Worm (Caenorhabditis elegans) whole organism, L1 larva: ENCODE measurements around the gene nhr-235.

Experiments used
- C16A3.4 ChIP-seq: fragments of 150-350 bp; optimal IDR thresholded peaks from 2 replicates; lab custom pipeline; 2014; ENCODE audit warnings: missing biosample characterization, missing genetic modification characterization
- F16B12.6 ChIP-seq: fragments of 150-350 bp; optimal IDR thresholded peaks from 2 replicates; lab custom pipeline; 2014; ENCODE audit warnings: missing biosample characterization, missing genetic modification characterization
- alr-1 ChIP-seq: fragments of 200-800 bp; sonication (Bioruptor generic); optimal IDR thresholded peaks from 2 replicates; lab custom pipeline; 2018; ENCODE audit warnings: borderline replicate concordance, mild to moderate bottlenecking, missing genetic modification characterization, missing compliant biosample characterization
- aly-2 ChIP-seq: fragments of 150-350 bp; optimal IDR thresholded peaks from 2 replicates; lab custom pipeline; 2014; ENCODE audit warnings: missing biosample characterization, missing genetic modification characterization
- blmp-1 ChIP-seq: fragments of 150-350 bp; optimal IDR thresholded peaks from 2 replicates; lab custom pipeline; 2014; ENCODE audit warnings: missing biosample characterization, missing genetic modification characterization
- ceh-8 ChIP-seq: fragments of 200-800 bp; sonication (Bioruptor generic); optimal IDR thresholded peaks from 2 replicates; lab custom pipeline; 2018; ENCODE audit warnings: mild to moderate bottlenecking, missing genetic modification characterization, moderate library complexity, missing compliant biosample characterization
- ceh-82 ChIP-seq, 3 experiments: fragments of 150-350 bp in 1 of 3; sonication (generic microtip) in 2 of 3; optimal IDR thresholded peaks; 2 replicates each; lab custom pipeline; 2014 to 2017; ENCODE audit warnings: missing biosample characterization in 3 of 3, missing genetic modification characterization in 3 of 3
- efl-1 ChIP-seq, 4 experiments: fragments of 150-350 bp; optimal IDR thresholded peaks in 3 of 4; peaks in 1 of 4; 1 replicate in 1 of 4; 2 replicates in 3 of 4; lab custom pipeline; 2014; ENCODE audit warnings: missing biosample characterization in 2 of 4, missing genetic modification characterization in 2 of 4, missing genetic modification reagents in 2 of 4
- egl-13 ChIP-seq: sonication (generic microtip); optimal IDR thresholded peaks from 2 replicates; lab custom pipeline; 2016; ENCODE audit warnings: missing genotype, missing genetic modification reagents, missing genetic modification characterization, missing compliant biosample characterization
- egl-27 ChIP-seq, 2 experiments: fragments of 150-350 bp in 1 of 2; sonication (generic microtip); optimal IDR thresholded peaks; 3 replicates each; lab custom pipeline; 2017 to 2018; ENCODE audit warnings: missing biosample characterization in 2 of 2, missing genetic modification characterization in 2 of 2, missing genetic modification reagents in 2 of 2
- elt-2 ChIP-seq: sonication (generic microtip); optimal IDR thresholded peaks from 2 replicates; lab custom pipeline; 2016; ENCODE audit warnings: missing genetic modification characterization, mild to moderate bottlenecking, inconsistent platforms, missing compliant biosample characterization, missing genetic modification reagents
- elt-3 ChIP-seq, 6 experiments: fragments of 150-350 bp in 1 of 6; sonication (generic microtip); optimal IDR thresholded peaks; 2 replicates each; lab custom pipeline; 2017 to 2018; ENCODE audit warnings: missing biosample characterization in 6 of 6, missing genetic modification characterization in 6 of 6, inconsistent platforms in 1 of 6
- ets-5 ChIP-seq: fragments of 200-800 bp; sonication (Bioruptor generic); IDR thresholded peaks from 2 replicates; pipeline ENCODE4 v1.3.6; 2022; ENCODE audit warnings: missing genetic modification characterization, missing compliant biosample characterization
- fkh-10 ChIP-seq: sonication (generic microtip); optimal IDR thresholded peaks from 2 replicates; lab custom pipeline; 2017; ENCODE audit warnings: missing biosample characterization, missing genetic modification reagents, missing genetic modification characterization
- fkh-8 ChIP-seq: sonication (generic microtip); optimal IDR thresholded peaks from 2 replicates; lab custom pipeline; 2016; ENCODE audit warnings: mild to moderate bottlenecking, missing genetic modification characterization, missing compliant biosample characterization
- irx-1 ChIP-seq: sonication (generic microtip); optimal IDR thresholded peaks from 2 replicates; lab custom pipeline; 2016; ENCODE audit warnings: missing genetic modification characterization, missing compliant biosample characterization
- jun-1 ChIP-seq: fragments of 150-350 bp; optimal IDR thresholded peaks from 2 replicates; lab custom pipeline; 2014; ENCODE audit warnings: missing biosample characterization, missing genetic modification reagents, missing genetic modification characterization
- lin-15B ChIP-seq: fragments of 150-350 bp; sonication (generic microtip); optimal IDR thresholded peaks from 3 replicates; lab custom pipeline; 2014; ENCODE audit warnings: missing biosample characterization, missing genetic modification characterization
- lin-35 ChIP-seq, 2 experiments: fragments of 150-350 bp; optimal IDR thresholded peaks; 2 replicates each; lab custom pipeline; 2014; ENCODE audit warnings: missing biosample characterization in 2 of 2, missing genetic modification characterization in 2 of 2, missing genetic modification reagents in 2 of 2
- lin-39 ChIP-seq: fragments of 150-350 bp; optimal IDR thresholded peaks from 2 replicates; lab custom pipeline; 2014; ENCODE audit warnings: missing biosample characterization, missing genetic modification reagents, missing genetic modification characterization
- mab-9 ChIP-seq: fragments of 200-800 bp; sonication (Bioruptor generic); IDR thresholded peaks from 2 replicates; pipeline ENCODE4 v1.3.6; 2022; ENCODE audit warnings: missing genetic modification reagents, missing genetic modification characterization, missing compliant biosample characterization
- mdl-1 ChIP-seq, 2 experiments: fragments of 150-350 bp; optimal IDR thresholded peaks; 2 replicates each; lab custom pipeline; 2014 to 2017; ENCODE audit warnings: missing biosample characterization in 2 of 2, missing genetic modification characterization in 2 of 2, inconsistent platforms in 1 of 2
- mef-2 ChIP-seq: fragments of 150-350 bp; optimal IDR thresholded peaks from 2 replicates; lab custom pipeline; 2014; ENCODE audit warnings: missing biosample characterization, missing genetic modification characterization
- nhr-11 ChIP-seq: fragments of 150-350 bp; optimal IDR thresholded peaks from 2 replicates; lab custom pipeline; 2014; ENCODE audit warnings: missing biosample characterization, missing genetic modification characterization
- nhr-19 ChIP-seq: fragments of 200-800 bp; sonication (Bioruptor generic); conservative IDR thresholded peaks from 2 replicates; pipeline ENCODE4 v1.3.6; 2022; ENCODE audit warnings: missing genetic modification characterization, missing compliant biosample characterization
- nhr-20 ChIP-seq: sonication (generic microtip); optimal IDR thresholded peaks from 2 replicates; lab custom pipeline; 2016; ENCODE audit warnings: mild to moderate bottlenecking, missing genetic modification characterization, missing compliant biosample characterization
- nhr-76 ChIP-seq: sonication (generic microtip); optimal IDR thresholded peaks from 2 replicates; lab custom pipeline; 2017; ENCODE audit warnings: missing biosample characterization, missing genetic modification characterization
- nhr-84 ChIP-seq: sonication (generic microtip); optimal IDR thresholded peaks from 2 replicates; lab custom pipeline; 2017; ENCODE audit warnings: missing biosample characterization, missing genetic modification characterization
- nhr-85 ChIP-seq: sonication (generic microtip); peaks from one replicate; lab custom pipeline; 2016; ENCODE audit warnings: missing genetic modification characterization, inconsistent platforms, missing compliant biosample characterization
- pax-3 ChIP-seq: fragments of 200-800 bp; sonication (Bioruptor generic); optimal IDR thresholded peaks from 2 replicates; lab custom pipeline; 2018; ENCODE audit warnings: mild to moderate bottlenecking, missing genetic modification characterization, moderate library complexity, missing compliant biosample characterization
- rnt-1 ChIP-seq: sonication (generic microtip); optimal IDR thresholded peaks from 2 replicates; lab custom pipeline; 2016; ENCODE audit warnings: mild to moderate bottlenecking, missing genetic modification characterization, moderate library complexity, missing compliant biosample characterization
- snu-23 ChIP-seq: sonication (generic microtip); optimal IDR thresholded peaks from 2 replicates; lab custom pipeline; 2016; ENCODE audit warnings: missing genetic modification characterization, missing compliant biosample characterization
- sup-37 ChIP-seq: fragments of 200-800 bp; sonication (Bioruptor generic); optimal IDR thresholded peaks from 2 replicates; lab custom pipeline; 2018; ENCODE audit warnings: mild to moderate bottlenecking, missing genetic modification characterization, missing compliant biosample characterization
- unc-62 ChIP-seq: fragments of 150-350 bp; optimal IDR thresholded peaks from 2 replicates; lab custom pipeline; 2014; ENCODE audit warnings: missing biosample characterization, missing genetic modification reagents, missing genetic modification characterization
- zag-1 ChIP-seq: fragments of 150-350 bp; optimal IDR thresholded peaks from 2 replicates; lab custom pipeline; 2014; ENCODE audit warnings: missing biosample characterization, missing genetic modification characterization
- zip-4 ChIP-seq: fragments of 200-800 bp; sonication (Bioruptor generic); optimal IDR thresholded peaks from 2 replicates; lab custom pipeline; 2018; ENCODE audit warnings: mild to moderate bottlenecking, missing genetic modification characterization, moderate library complexity, missing compliant biosample characterization

The nhr-235 gene

DNA sequence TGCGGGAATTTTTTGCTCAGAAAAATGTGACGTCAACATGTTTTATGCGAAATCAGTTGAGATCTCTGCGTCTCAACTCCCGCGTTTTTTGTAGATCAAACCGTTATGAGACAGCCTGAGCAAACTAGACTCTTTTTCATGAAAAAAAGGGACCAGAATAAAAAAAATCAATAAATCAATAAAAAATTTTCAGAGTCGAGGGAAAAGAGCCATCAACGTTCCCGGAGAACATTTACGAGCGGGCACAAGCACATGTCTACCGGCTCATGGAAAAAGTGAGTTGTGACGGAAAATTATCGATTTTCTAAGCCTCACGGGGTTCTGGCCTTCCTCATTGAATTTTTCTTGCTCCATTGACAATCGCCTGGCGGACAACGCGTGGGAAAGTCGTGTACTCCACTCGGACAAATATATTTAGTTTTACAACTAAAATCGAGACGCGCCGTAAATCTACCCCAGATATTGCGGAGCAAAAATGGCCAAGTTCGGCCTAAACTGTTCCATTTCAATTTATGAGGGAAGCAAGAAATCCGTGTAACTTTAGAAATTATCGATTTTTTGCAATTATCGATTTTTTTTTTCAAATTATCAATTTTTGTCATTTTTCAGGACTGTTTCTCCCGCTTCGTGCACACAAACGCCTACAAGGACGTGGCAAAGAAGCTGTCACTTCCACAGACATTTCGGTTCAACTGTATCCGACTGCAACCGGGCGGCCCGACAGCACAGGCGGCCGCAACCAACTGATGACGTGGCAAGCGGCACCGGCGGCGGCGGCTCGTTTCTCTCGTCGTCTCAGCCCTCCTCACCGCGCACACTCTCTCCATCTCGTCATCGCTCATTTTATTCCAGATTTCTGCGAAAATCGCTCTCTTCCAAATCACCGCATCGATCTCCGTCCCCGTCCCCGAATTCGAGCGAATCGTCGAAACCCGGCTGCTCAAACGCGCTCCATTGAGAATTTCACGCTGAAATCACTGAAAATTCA lies 30.7 kb downstream of the nhr-235 start:
- peak; percentile 40; the same call in 1 of the 2 replicates for TF ChIP-seq mab-9 (GFP tag; lab: Robert Waterston, UW)
- no peak for TF ChIP-seq efl-1 (optimal IDR thresholded peaks at IDR 0.05; lab: Kevin White, UChicago)
- TF ChIP-seq efl-1 (GFP tag; optimal IDR thresholded peaks at IDR 0.05 in 1 of 2; lab: Kevin White, UChicago), result peak in 1 of 2 experiments; percentile 28
- no peak for TF ChIP-seq C16A3.4
- TF ChIP-seq, all 84 proteins: peak for 2

DNA sequence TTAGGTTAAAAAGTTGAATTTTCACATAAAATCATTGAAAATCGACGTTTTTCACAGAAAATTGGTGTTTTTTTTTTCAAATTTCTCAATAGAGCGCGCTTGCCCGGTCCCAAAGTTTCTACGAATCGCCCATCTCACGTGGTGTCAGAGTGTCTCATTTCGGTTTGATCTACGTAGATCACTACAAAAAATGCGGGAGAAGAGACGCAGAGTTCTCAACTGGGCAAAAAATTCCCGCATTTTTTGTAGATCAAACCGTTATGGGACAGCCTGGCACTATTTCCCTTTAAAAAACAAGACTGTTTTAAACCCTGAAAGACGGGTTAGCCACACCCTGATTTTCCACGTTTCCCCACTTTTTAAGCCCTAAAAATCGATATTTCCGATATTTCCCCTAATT lies 31.4 kb downstream of the nhr-235 start:
- peak; percentile 66 for TF ChIP-seq nhr-85 (tag; lab: Kevin White, UChicago)
- no peak for TF ChIP-seq zip-4 (GFP tag; lab: Kevin White, UChicago)
- no peak for TF ChIP-seq mab-9 (GFP tag; lab: Robert Waterston, UW)

ce11 chrII:12672512-12672911 lies 32.0 kb downstream of the nhr-235 start:
- TF ChIP-seq nhr-20, result no peak
- TF ChIP-seq efl-1 (optimal IDR thresholded peaks at IDR 0.05; lab: Kevin White, UChicago), result no peak
- TF ChIP-seq efl-1 (GFP tag; optimal IDR thresholded peaks at IDR 0.05 in 1 of 2; lab: Kevin White, UChicago), result peak in 1 of 2 experiments; percentile 27
- peak; percentile 4 for TF ChIP-seq fkh-8 (tag; lab: Kevin White, UChicago)
- 0 out of 2 replicates have a peak, but pooled peaks have one; percentile 4 for TF ChIP-seq nhr-19 (GFP tag; lab: Robert Waterston, UW)

ce11 chrII:12673311-12673710 lies 32.8 kb downstream of the nhr-235 start:
- TF ChIP-seq mef-2 (tag; lab: Kevin White, UChicago), result no peak
- TF ChIP-seq ceh-82 (tag; optimal IDR thresholded peaks at IDR 0.05; lab: Kevin White, UChicago), result no peak
- TF ChIP-seq ceh-8 (GFP tag; lab: Kevin White, UChicago), result no peak
- TF ChIP-seq nhr-76 (tag; lab: Kevin White, UChicago), result no peak
- no peak for TF ChIP-seq unc-62
- TF ChIP-seq mdl-1 (tag; optimal IDR thresholded peaks at IDR 0.05; lab: Kevin White, UChicago), result no peak
- no peak for TF ChIP-seq efl-1 (optimal IDR thresholded peaks at IDR 0.05; lab: Kevin White, UChicago)
- peak in 1 of 2 experiments; percentile 92 for TF ChIP-seq efl-1 (GFP tag; optimal IDR thresholded peaks at IDR 0.05 in 1 of 2; lab: Kevin White, UChicago)
- TF ChIP-seq sup-37 (GFP tag; lab: Kevin White, UChicago), result no peak
- TF ChIP-seq, all 84 proteins: peak for 1

- no peak for TF ChIP-seq egl-13 (tag; lab: Kevin White, UChicago)
- no peak for TF ChIP-seq lin-39 (tag; lab: Kevin White, UChicago)
- TF ChIP-seq F16B12.6, result no peak
- TF ChIP-seq unc-62, result no peak
- no peak for TF ChIP-seq snu-23 (GFP tag; lab: Kevin White, UChicago)
- no peak for TF ChIP-seq pax-3 (tag; lab: Kevin White, UChicago)
- no peak for TF ChIP-seq elt-3 (tag; optimal IDR thresholded peaks at IDR 0.05; lab: Kevin White, UChicago)
- no peak for TF ChIP-seq nhr-84 (tag; lab: Kevin White, UChicago)
- TF ChIP-seq alr-1 (tag; lab: Kevin White, UChicago), result no peak
- TF ChIP-seq jun-1 (tag; lab: Kevin White, UChicago), result no peak
Measured at ce11 chrII:12677710-12677974, 37.2 kb downstream of the nhr-235 start, which contains the start of gene Y38E10A.22. Gene Y38E10A.22, minus strand, starts transcription at chrII:12677810.

ce11 chrII:12677975-12678866 lies 37.8 kb downstream of the nhr-235 start:
- TF ChIP-seq lin-15B (tag; lab: Kevin White, UChicago), result peak; percentile 89
- peak; percentile 57 for TF ChIP-seq nhr-11
- TF ChIP-seq elt-2, result peak; percentile 49
- TF ChIP-seq sup-37 (GFP tag; lab: Kevin White, UChicago), result peak; percentile 14
- TF ChIP-seq aly-2 (tag; lab: Kevin White, UChicago), result peak; percentile 14
- TF ChIP-seq fkh-10 (GFP tag; lab: Kevin White, UChicago), result no peak
- TF ChIP-seq lin-35 (GFP tag; optimal IDR thresholded peaks at IDR 0.05; lab: Kevin White, UChicago), result peak; percentile 85 to 92
- TF ChIP-seq F16B12.6, result peak; percentile 43
- TF ChIP-seq rnt-1, result peak; percentile 98
- no peak for TF ChIP-seq egl-27 (tag; optimal IDR thresholded peaks at IDR 0.05; lab: Kevin White, UChicago)
- TF ChIP-seq egl-13 (tag; lab: Kevin White, UChicago), result peak; percentile 67
- TF ChIP-seq zag-1 (tag; lab: Kevin White, UChicago), result no peak
- TF ChIP-seq pax-3 (tag; lab: Kevin White, UChicago), result peak; percentile 74
- TF ChIP-seq blmp-1 (tag; lab: Kevin White, UChicago), result peak; percentile 39
- TF ChIP-seq ets-5 (GFP tag; lab: Robert Waterston, UW), result no peak
- peak; percentile 6 for TF ChIP-seq ceh-8 (GFP tag; lab: Kevin White, UChicago)
- peak; percentile 88 for TF ChIP-seq irx-1 (tag; lab: Kevin White, UChicago)
